Worm (Caenorhabditis elegans) whole organism, young adult: ENCODE data around the gene Y9C9A.5.

ENCODE experiments used
- F10E7.11 ChIP-seq: sonication (generic microtip); optimal IDR thresholded peaks from 2 replicates; lab custom pipeline; 2017; ENCODE audit warnings: mild to moderate bottlenecking, missing genetic modification characterization, moderate library complexity, missing compliant biosample characterization
- ama-1 ChIP-seq, 3 experiments: fragments of 150-350 bp in 1 of 3; sonication (generic microtip) in 2 of 3; optimal IDR thresholded peaks; 2 replicates each; lab custom pipeline; 2014 to 2018; ENCODE audit warnings: missing biosample characterization in 2 of 3, missing genetic modification characterization in 2 of 3, missing genetic modification reagents in 2 of 3
- cebp-2 ChIP-seq: fragments of 200-800 bp; sonication (Bioruptor generic); IDR thresholded peaks from 2 replicates; pipeline ENCODE4 v1.3.6; 2022; ENCODE audit warnings: missing genetic modification characterization, missing compliant biosample characterization
- ceh-91 ChIP-seq: fragments of 200-800 bp; sonication (Bioruptor generic); IDR thresholded peaks from 2 replicates; pipeline ENCODE4 v1.3.6; 2022; ENCODE audit warnings: missing genetic modification reagents, missing genetic modification characterization, missing compliant biosample characterization
- hsf-1 ChIP-seq: fragments of 200-800 bp; sonication (Bioruptor generic); IDR thresholded peaks from 2 replicates; pipeline ENCODE4 v1.3.6; 2022; ENCODE audit warnings: missing genetic modification reagents, missing genetic modification characterization, missing compliant biosample characterization
- lsy-27 ChIP-seq: sonication (generic microtip); optimal IDR thresholded peaks from 2 replicates; lab custom pipeline; 2017; ENCODE audit warnings: missing genetic modification characterization, mild to moderate bottlenecking, missing compliant biosample characterization, antibody characterized with exemption, missing genotype, borderline replicate concordance; ENCODE audit not compliant: insufficient read depth
- madf-8 ChIP-seq: fragments of 200-800 bp; sonication (Bioruptor generic); conservative IDR thresholded peaks from 2 replicates; pipeline ENCODE4 v1.3.6; 2022; ENCODE audit warnings: missing genetic modification reagents, missing genetic modification characterization, missing compliant biosample characterization
- nfya-2 ChIP-seq: fragments of 200-800 bp; sonication (Bioruptor generic); IDR thresholded peaks from 2 replicates; pipeline ENCODE4 v1.3.6; 2022; ENCODE audit warnings: missing genetic modification reagents, missing genetic modification characterization, missing compliant biosample characterization
- nhr-90 ChIP-seq: sonication (generic microtip); optimal IDR thresholded peaks from 2 replicates; lab custom pipeline; 2016; ENCODE audit warnings: missing genotype, mild to moderate bottlenecking, missing genetic modification characterization, missing compliant biosample characterization
- sea-2 ChIP-seq: fragments of 200-800 bp; sonication (Bioruptor generic); IDR thresholded peaks from 2 replicates; pipeline ENCODE4 v1.3.6; 2022; ENCODE audit warnings: missing genetic modification characterization, missing compliant biosample characterization
- snpc-4 ChIP-seq, 5 experiments: fragments of 150-350 bp in 1 of 5; sonication (generic microtip) in 4 of 5; optimal IDR thresholded peaks; 2 replicates each; lab custom pipeline; 2014 to 2018; ENCODE audit warnings: missing genetic modification characterization in 5 of 5, missing biosample characterization in 3 of 5, antibody characterized with exemption in 2 of 5, mild to moderate bottlenecking in 2 of 5, missing compliant biosample characterization in 2 of 5, missing genotype in 2 of 5, moderate library complexity in 2 of 5, missing genetic modification reagents in 1 of 5
- unc-62 ChIP-seq: fragments of 150-350 bp; optimal IDR thresholded peaks from 2 replicates; lab custom pipeline; 2014; ENCODE audit warnings: missing biosample characterization, missing genetic modification reagents, missing genetic modification characterization

- no peak for TF ChIP-seq ama-1 (optimal IDR thresholded peaks at IDR 0.05; lab: Kevin White, UChicago)
- TF ChIP-seq ama-1 (GFP tag; optimal IDR thresholded peaks at IDR 0.05; lab: Kevin White, UChicago), result no peak
- no peak for TF ChIP-seq madf-8 (GFP tag; lab: Robert Waterston, UW)
- no peak for TF ChIP-seq ceh-91 (GFP tag; lab: Robert Waterston, UW)
- TF ChIP-seq lsy-27, result no peak
- TF ChIP-seq F10E7.11 (tag; lab: Kevin White, UChicago), result no peak
- no peak for TF ChIP-seq cebp-2 (GFP tag; lab: Robert Waterston, UW)
- TF ChIP-seq sea-2 (GFP tag; lab: Robert Waterston, UW), result no peak
- no peak for TF ChIP-seq nfya-2 (GFP tag; lab: Robert Waterston, UW)
- TF ChIP-seq snpc-4 (GFP tag; optimal IDR thresholded peaks at IDR 0.05; lab: Kevin White, UChicago), result no peak
- no peak for TF ChIP-seq snpc-4 (tag; optimal IDR thresholded peaks at IDR 0.05; lab: Kevin White, UChicago)
- no peak for TF ChIP-seq hsf-1 (GFP tag; lab: Robert Waterston, UW)
- no peak for TF ChIP-seq nhr-90
- TF ChIP-seq unc-62, result no peak
These were observed 40.7 kb downstream of the Y9C9A.5 start, which contains the start of gene E03H12.4 for ce11 chrIV:4982477-4982876.
